Worm (Caenorhabditis elegans) whole organism, L4/young adult: ENCODE measurements around the gene F29F11.20.

Experiments
- W03F9.2 ChIP-seq: fragments of 150-350 bp; optimal IDR thresholded peaks from 2 replicates; lab custom pipeline; 2014; ENCODE audit warnings: missing biosample characterization, missing genetic modification characterization
- dao-5 ChIP-seq: sonication (generic microtip); optimal IDR thresholded peaks from 2 replicates; lab custom pipeline; 2016; ENCODE audit warnings: missing genotype, missing genetic modification characterization, moderate library complexity, missing compliant biosample characterization
- him-1 ChIP-seq: sonication (generic microtip); optimal IDR thresholded peaks from 2 replicates; lab custom pipeline; 2016; ENCODE audit warnings: missing genotype, missing genetic modification reagents, missing genetic modification characterization, missing compliant biosample characterization

F29F11.20 gene

ce11 chrV:10736756-10737155 lies 49.1 kb downstream of the F29F11.20 start, which contains the start of the genes mre-11 and wdr-5.3:
mre-11 (minus strand) TSS chrV:10736868.
wdr-5.3 (plus strand) TSS chrV:10737116.
- peak; percentile 22 for TF ChIP-seq him-1 (tag; lab: Kevin White, UChicago)
- no peak for TF ChIP-seq dao-5 (tag; lab: Kevin White, UChicago)
- peak; percentile 86 for TF ChIP-seq W03F9.2
